Worm (Caenorhabditis elegans) whole organism, L1 larva: ENCODE results near the gene srp-2.

ENCODE experiments used
- nhr-237 ChIP-seq: fragments of 150-350 bp; optimal IDR thresholded peaks from 2 replicates; lab custom pipeline; 2014; ENCODE audit warnings: missing biosample characterization, missing genetic modification characterization
- nhr-76 ChIP-seq: sonication (generic microtip); optimal IDR thresholded peaks from 2 replicates; lab custom pipeline; 2017; ENCODE audit warnings: missing biosample characterization, missing genetic modification characterization

ce11 chrV:778339-778738, 15.9 kb downstream of the srp-2 start, which contains the start of gene srbc-59:
- TF ChIP-seq nhr-237 (tag; lab: Kevin White, UChicago) (no peak), nhr-76 (tag; lab: Kevin White, UChicago) (no peak)
